Fruit fly (Drosophila melanogaster) whole organism, wandering third instar larva: Measurements from ENCODE around the gene CG15262.

Experiments
- CG32264 ChIP-seq: fragments of 200-800 bp; sonication (Bioruptor generic); optimal IDR thresholded peaks from 2 replicates; lab custom pipeline; 2016; ENCODE audit warnings: missing biosample characterization, missing genetic modification characterization
- CG9705 ChIP-seq: fragments of 200-800 bp; sonication (Bioruptor generic); optimal IDR thresholded peaks from 2 replicates; lab custom pipeline; 2018; ENCODE audit warnings: missing biosample characterization, mild to moderate bottlenecking, missing genetic modification characterization
- CrebA ChIP-seq: fragments of 200-800 bp; sonication (Bioruptor generic); optimal IDR thresholded peaks from 2 replicates; lab custom pipeline; 2016; ENCODE audit warnings: missing biosample characterization, mild to moderate bottlenecking, missing genetic modification characterization, borderline replicate concordance
- Dif ChIP-seq: fragments of 200-275, 200-300 bp; sonication (Bioruptor generic); optimal IDR thresholded peaks from 2 replicates; lab custom pipeline; 2018; ENCODE audit warnings: missing biosample characterization, missing genetic modification characterization; ENCODE audit not compliant: partially characterized antibody
- GATAd ChIP-seq: sonication (Bioruptor generic); optimal IDR thresholded peaks from 2 replicates; lab custom pipeline; 2016; ENCODE audit warnings: missing biosample characterization, missing genetic modification characterization
- HLH106 ChIP-seq: fragments of 200-800 bp; optimal IDR thresholded peaks from 3 replicates; lab custom pipeline; 2019; ENCODE audit warnings: missing biosample characterization, mild to moderate bottlenecking, missing genetic modification characterization, moderate library complexity
- Hnf4 ChIP-seq: fragments of 200-800 bp; sonication (Bioruptor generic); optimal IDR thresholded peaks from 2 replicates; lab custom pipeline; 2016; ENCODE audit warnings: missing biosample characterization, mild to moderate bottlenecking, missing genetic modification characterization
- Hr78 ChIP-seq: fragments of >200 bp; optimal IDR thresholded peaks from 2 replicates; lab custom pipeline; 2017; ENCODE audit warnings: missing biosample characterization, missing genetic modification characterization
- Jra ChIP-seq: sonication (Bioruptor generic); optimal IDR thresholded peaks from 2 replicates; lab custom pipeline; 2016; ENCODE audit warnings: missing biosample characterization, missing genetic modification characterization
- Mio ChIP-seq: sonication (Bioruptor generic); optimal IDR thresholded peaks from 2 replicates; lab custom pipeline; 2016; ENCODE audit warnings: missing biosample characterization, missing genetic modification characterization
- N ChIP-seq: fragments of >200 bp; optimal IDR thresholded peaks from 2 replicates; lab custom pipeline; 2018; ENCODE audit warnings: missing biosample characterization, missing external identifiers, missing genetic modification characterization
- OdsH ChIP-seq: fragments of 200-800 bp; sonication (Bioruptor generic); optimal IDR thresholded peaks from 2 replicates; lab custom pipeline; 2016; ENCODE audit warnings: missing biosample characterization, mild to moderate bottlenecking, missing genetic modification characterization
- Sp1 ChIP-seq: fragments of 200-800 bp; sonication (Bioruptor generic); optimal IDR thresholded peaks from 3 replicates; lab custom pipeline; 2019; ENCODE audit warnings: missing biosample characterization, mild to moderate bottlenecking, missing genetic modification characterization, moderate library complexity
- Vsx2 ChIP-seq: fragments of 200-300, 225-300 bp; sonication (Bioruptor generic); optimal IDR thresholded peaks from 2 replicates; lab custom pipeline; 2018; ENCODE audit warnings: missing biosample characterization, missing genetic modification characterization; ENCODE audit not compliant: partially characterized antibody
- br ChIP-seq: fragments of 200-800 bp; sonication (Bioruptor generic); optimal IDR thresholded peaks from 2 replicates; lab custom pipeline; 2016; ENCODE audit warnings: missing biosample characterization, missing genetic modification characterization
- brk ChIP-seq: fragments of 200-800 bp; sonication (Bioruptor generic); optimal IDR thresholded peaks from 2 replicates; lab custom pipeline; 2016; ENCODE audit warnings: missing biosample characterization, mild to moderate bottlenecking, missing genetic modification characterization
- dl ChIP-seq, 2 experiments: fragments of 175-275, 200-275 bp in 1 of 2; fragments of 200-275 bp in 1 of 2; sonication (Bioruptor generic); optimal IDR thresholded peaks; lab custom pipeline; 2018; ENCODE audit warnings: mild to moderate bottlenecking in 2 of 2, missing biosample characterization in 2 of 2, missing genetic modification characterization in 2 of 2, moderate library complexity in 2 of 2; ENCODE audit not compliant: partially characterized antibody in 2 of 2, insufficient read depth in 1 of 2
- dmrt93B ChIP-seq: fragments of 200-800 bp; sonication (Bioruptor generic); optimal IDR thresholded peaks from 2 replicates; lab custom pipeline; 2018; ENCODE audit warnings: missing biosample characterization, mild to moderate bottlenecking, missing genetic modification characterization
- dsf ChIP-seq: sonication (Bioruptor generic); optimal IDR thresholded peaks from 2 replicates; lab custom pipeline; 2016; ENCODE audit warnings: missing biosample characterization, missing genetic modification characterization, borderline replicate concordance
- ey ChIP-seq: fragments of 200-800 bp; sonication (Bioruptor generic); optimal IDR thresholded peaks from 2 replicates; lab custom pipeline; 2016; ENCODE audit warnings: missing biosample characterization, missing genetic modification characterization
- foxo ChIP-seq, 2 experiments: fragments of 200-800 bp; sonication (Bioruptor generic); optimal IDR thresholded peaks; 2 replicates in 1 of 2; 3 replicates in 1 of 2; lab custom pipeline; 2016 to 2017; ENCODE audit warnings: missing biosample characterization in 2 of 2, missing genetic modification characterization in 2 of 2
- fru ChIP-seq: fragments of 200-800 bp; sonication (Bioruptor generic); optimal IDR thresholded peaks from 3 replicates; lab custom pipeline; 2016; ENCODE audit warnings: missing biosample characterization, mild to moderate bottlenecking, missing genetic modification characterization
- h ChIP-seq: fragments of 200-800 bp; sonication (Bioruptor generic); optimal IDR thresholded peaks from 3 replicates; lab custom pipeline; 2016; ENCODE audit warnings: missing biosample characterization, mild to moderate bottlenecking, missing genetic modification characterization
- jim ChIP-seq: fragments of 175-275, 200-325 bp; sonication (Bioruptor generic); optimal IDR thresholded peaks from 2 replicates; lab custom pipeline; 2016; ENCODE audit warnings: missing biosample characterization, mild to moderate bottlenecking, missing genetic modification characterization
- lola ChIP-seq: fragments of >200 bp; optimal IDR thresholded peaks from 2 replicates; lab custom pipeline; 2017; ENCODE audit warnings: missing biosample characterization, missing genetic modification characterization
- pan ChIP-seq: fragments of >200 bp; optimal IDR thresholded peaks from 2 replicates; lab custom pipeline; 2017
- psq ChIP-seq: fragments of 200-800 bp; sonication (Bioruptor generic); optimal IDR thresholded peaks from 3 replicates; lab custom pipeline; 2017; ENCODE audit warnings: missing biosample characterization, mild to moderate bottlenecking, missing genetic modification characterization, moderate library complexity
- rgr ChIP-seq: fragments of 200-800 bp; sonication (Bioruptor generic); optimal IDR thresholded peaks from 3 replicates; lab custom pipeline; 2016; ENCODE audit warnings: missing biosample characterization, mild to moderate bottlenecking, missing genetic modification characterization
- sage ChIP-seq: fragments of 200-800 bp; sonication (Bioruptor generic); optimal IDR thresholded peaks from 2 replicates; lab custom pipeline; 2016; ENCODE audit warnings: missing biosample characterization, mild to moderate bottlenecking, missing genetic modification characterization
- sv ChIP-seq: fragments of 200-800 bp; sonication (Bioruptor generic); optimal IDR thresholded peaks from 3 replicates; lab custom pipeline; 2016; ENCODE audit warnings: missing biosample characterization, missing genetic modification characterization
- tai ChIP-seq: sonication (Bioruptor generic); optimal IDR thresholded peaks from 2 replicates; lab custom pipeline; 2016; ENCODE audit warnings: missing biosample characterization, missing genetic modification characterization
- usp ChIP-seq: fragments of >200 bp; optimal IDR thresholded peaks from 2 replicates; lab custom pipeline; 2017; ENCODE audit warnings: missing biosample characterization, missing genetic modification characterization
- woc ChIP-seq: sonication (Bioruptor generic); optimal IDR thresholded peaks from 2 replicates; lab custom pipeline; 2016; ENCODE audit warnings: missing biosample characterization, mild to moderate bottlenecking, missing genetic modification characterization

CG15262 gene

DNA sequence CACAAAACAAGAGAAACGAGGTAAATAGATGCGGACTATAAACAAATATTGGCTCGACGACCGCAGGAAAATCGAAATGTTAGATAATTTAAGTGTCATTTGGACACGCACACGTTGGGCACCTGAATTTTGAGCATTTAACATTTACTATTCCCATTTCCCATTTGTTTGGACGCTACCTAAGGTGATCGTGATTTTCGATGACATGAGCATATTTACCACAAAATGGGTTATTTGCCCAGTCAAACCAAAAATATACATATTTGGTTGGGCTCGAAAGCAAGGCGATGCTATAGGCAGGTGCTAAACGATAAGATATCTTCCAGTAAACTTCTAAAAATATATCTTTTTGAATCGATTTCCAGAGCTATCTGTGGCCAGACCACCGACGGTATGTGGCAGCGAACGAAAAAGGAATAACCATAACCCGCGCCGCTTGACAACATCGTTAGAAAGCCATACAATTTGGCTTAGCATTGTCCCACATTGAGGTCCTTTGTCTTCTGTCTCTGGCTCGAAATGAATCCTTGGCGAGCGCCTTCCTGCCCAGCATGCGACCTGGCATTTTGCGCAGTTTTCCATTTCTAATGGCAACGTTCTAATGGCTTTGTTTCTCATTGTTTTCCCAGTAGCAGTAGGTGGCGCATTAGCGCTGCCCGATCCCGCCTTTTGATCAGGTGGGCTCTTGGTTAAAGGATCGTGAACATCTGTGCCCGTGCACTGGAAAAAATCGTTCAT is 26.7 kb downstream of the CG15262 start:
- no peak for TF ChIP-seq Mio (GFP tag; lab: Kevin White, UChicago)
- TF ChIP-seq Vsx2 (GFP tag; lab: Kevin White, UChicago) = no peak
- TF ChIP-seq OdsH (GFP tag; lab: Kevin White, UChicago) = no peak
- TF ChIP-seq tai (GFP tag; lab: Kevin White, UChicago) = no peak
- no peak for TF ChIP-seq fru (GFP tag; lab: Kevin White, UChicago)
- TF ChIP-seq GATAd (GFP tag; lab: Kevin White, UChicago) = no peak
- TF ChIP-seq N (GFP tag; lab: Kevin White, UChicago) = no peak
- no peak for TF ChIP-seq sv (GFP tag; lab: Kevin White, UChicago)
- no peak for TF ChIP-seq dmrt93B (GFP tag; lab: Kevin White, UChicago)
- TF ChIP-seq Jra (GFP tag; lab: Kevin White, UChicago) = no peak
- TF ChIP-seq Hnf4 (GFP tag; lab: Kevin White, UChicago) = no peak
- TF ChIP-seq usp = no peak
- TF ChIP-seq foxo (GFP tag; optimal IDR thresholded peaks at IDR 0.05; lab: Kevin White, UChicago) = no peak
- no peak for TF ChIP-seq br (GFP tag; lab: Kevin White, UChicago)
- TF ChIP-seq jim (GFP tag; lab: Kevin White, UChicago) = no peak

- TF ChIP-seq h = no peak
- peak; percentile 18 for TF ChIP-seq fru (GFP tag; lab: Kevin White, UChicago)
- peak; percentile 17 for TF ChIP-seq OdsH (GFP tag; lab: Kevin White, UChicago)
- peak in 1 of 2 experiments; percentile 27 for TF ChIP-seq foxo (GFP tag; optimal IDR thresholded peaks at IDR 0.05; lab: Kevin White, UChicago)
Observed at dm6 chr2L:15325555-15326285, 28.1 kb downstream of the CG15262 start.

dm6 chr2L:15327993-15328392 is 30.4 kb downstream of the CG15262 start:
- TF ChIP-seq fru (GFP tag; lab: Kevin White, UChicago) (peak; percentile 51), sage (GFP tag; lab: Kevin White, UChicago) (no peak), GATAd (GFP tag; lab: Kevin White, UChicago) (no peak), CrebA (no peak), brk (no peak), rgr (GFP tag; lab: Kevin White, UChicago) (peak; percentile 17), Hr78 (no peak), Dif (no peak), br (GFP tag; lab: Kevin White, UChicago) (peak; percentile 34), HLH106 (tag; lab: Kevin White, UChicago) (no peak), usp (no peak), psq (peak; percentile 12), Sp1 (peak; percentile 37), Mio (GFP tag; lab: Kevin White, UChicago) (no peak), ey (GFP tag; lab: Kevin White, UChicago) (peak; percentile 18), CG32264 (GFP tag; lab: Kevin White, UChicago) (no peak), pan (lab: Kevin White, UChicago) (no peak), OdsH (GFP tag; lab: Kevin White, UChicago) (peak; percentile 2), N (GFP tag; lab: Kevin White, UChicago) (no peak), dsf (no peak), tai (GFP tag; lab: Kevin White, UChicago) (no peak), foxo (GFP tag; optimal IDR thresholded peaks at IDR 0.05; lab: Kevin White, UChicago) (peak in 1 of 2 experiments; percentile 41), dmrt93B (GFP tag; lab: Kevin White, UChicago) (peak; percentile 7), CG9705 (GFP tag; lab: Kevin White, UChicago) (no peak), dl (GFP tag; optimal IDR thresholded peaks at IDR 0.05; lab: Kevin White, UChicago; ENCODE audit: insufficient read depth in 1 of 2, partially characterized antibody in 2 of 2) (no peak), lola (GFP tag; lab: Kevin White, UChicago) (no peak), Vsx2 (GFP tag; lab: Kevin White, UChicago) (no peak), Hnf4 (GFP tag; lab: Kevin White, UChicago) (peak; percentile 19), woc (GFP tag; lab: Kevin White, UChicago) (peak; percentile 4), jim (GFP tag; lab: Kevin White, UChicago) (no peak), Jra (GFP tag; lab: Kevin White, UChicago) (no peak), h (peak; percentile 53)
